Worm (Caenorhabditis elegans) whole organism, L4 larva: ENCODE measurements around the gene nhr-31.
A peak's percentile ranks its signal among the peaks of the same experiment; 100 is the strongest.

ENCODE experiments used
- F26F4.8 ChIP-seq: fragments of 200-800 bp; sonication (Bioruptor generic); conservative IDR thresholded peaks from 2 replicates; pipeline ENCODE4 v1.3.6; 2022; ENCODE audit warnings: missing genetic modification characterization, missing compliant biosample characterization
- F37D6.2 ChIP-seq: sonication (generic microtip); optimal IDR thresholded peaks from 2 replicates; lab custom pipeline; 2016; ENCODE audit warnings: mild to moderate bottlenecking, missing genetic modification characterization, missing compliant biosample characterization
- F44E2.7 ChIP-seq: fragments of 200-800 bp; sonication (Bioruptor generic); IDR thresholded peaks from 2 replicates; pipeline ENCODE4 v2.1.2; 2022; ENCODE audit warnings: missing genetic modification characterization, missing compliant biosample characterization
- Y48G9A.11 ChIP-seq: fragments of 200-800 bp; sonication (Bioruptor generic); IDR thresholded peaks from 2 replicates; pipeline ENCODE4 v1.3.6; 2022; ENCODE audit warnings: missing genetic modification reagents, missing genetic modification characterization, missing compliant biosample characterization
- Y75B8A.6 ChIP-seq: fragments of 200-800 bp; sonication (Bioruptor generic); IDR thresholded peaks from 2 replicates; pipeline ENCODE4 v1.3.6; 2022; ENCODE audit warnings: missing genetic modification reagents, missing genetic modification characterization, missing compliant biosample characterization
- ZK337.2 ChIP-seq: fragments of 200-800 bp; sonication (Bioruptor generic); IDR thresholded peaks from 2 replicates; pipeline ENCODE4 v1.3.6; 2022; ENCODE audit warnings: missing genetic modification reagents, missing genetic modification characterization, missing compliant biosample characterization
- aha-1 ChIP-seq: fragments of 150-350 bp; peaks from one replicate; lab custom pipeline; 2014; ENCODE audit warnings: missing biosample characterization, missing genetic modification characterization
- aly-2 ChIP-seq: sonication (generic microtip); optimal IDR thresholded peaks from 2 replicates; lab custom pipeline; 2018; ENCODE audit warnings: missing biosample characterization, missing genetic modification characterization
- ama-1 ChIP-seq: fragments of 150-350 bp; optimal IDR thresholded peaks from 2 replicates; lab custom pipeline; 2014; ENCODE audit warnings: inconsistent platforms, mixed read lengths
- ceh-82 ChIP-seq: sonication (generic microtip); optimal IDR thresholded peaks from 2 replicates; lab custom pipeline; 2017; ENCODE audit warnings: missing biosample characterization, missing genetic modification characterization
- cey-2 ChIP-seq: sonication (generic microtip); optimal IDR thresholded peaks from 3 replicates; lab custom pipeline; 2017; ENCODE audit warnings: missing genetic modification characterization, mild to moderate bottlenecking, missing compliant biosample characterization, antibody characterized with exemption, borderline replicate concordance; ENCODE audit not compliant: insufficient read depth
- daf-16 ChIP-seq, 3 experiments: sonication (generic microtip); optimal IDR thresholded peaks; 2 replicates each; lab custom pipeline; 2016 to 2017; ENCODE audit warnings: missing genetic modification characterization in 3 of 3, missing genetic modification reagents in 3 of 3, mild to moderate bottlenecking in 2 of 3, missing compliant biosample characterization in 2 of 3, missing biosample characterization in 1 of 3, moderate library complexity in 1 of 3
- daf-8 ChIP-seq: fragments of 200-800 bp; sonication (Bioruptor generic); IDR thresholded peaks from 2 replicates; pipeline ENCODE4 v1.3.6; 2022; ENCODE audit warnings: missing genetic modification characterization, missing compliant biosample characterization
- dmd-8 ChIP-seq: fragments of 200-800 bp; sonication (Bioruptor generic); IDR thresholded peaks from 2 replicates; pipeline ENCODE4 v1.3.6; 2022; ENCODE audit warnings: missing genetic modification characterization, missing compliant biosample characterization
- dpl-1 ChIP-seq: fragments of 150-350 bp; optimal IDR thresholded peaks from 2 replicates; lab custom pipeline; 2014; ENCODE audit warnings: missing biosample characterization, missing genetic modification reagents, missing genetic modification characterization
- dve-1 ChIP-seq: sonication (generic microtip); optimal IDR thresholded peaks from 2 replicates; lab custom pipeline; 2017; ENCODE audit warnings: antibody characterized with exemption, mild to moderate bottlenecking, missing genetic modification characterization, missing compliant biosample characterization; ENCODE audit not compliant: insufficient read depth
- fos-1 ChIP-seq: fragments of 150-350 bp; optimal IDR thresholded peaks from 2 replicates; lab custom pipeline; 2014; ENCODE audit warnings: missing biosample characterization, missing genetic modification characterization
- gei-8 ChIP-seq: fragments of 200-800 bp; sonication (Bioruptor generic); optimal IDR thresholded peaks from 2 replicates; lab custom pipeline; 2018; ENCODE audit warnings: mild to moderate bottlenecking, missing genetic modification characterization, missing compliant biosample characterization
- hlh-11 ChIP-seq: fragments of 200-800 bp; sonication (Bioruptor generic); optimal IDR thresholded peaks from 2 replicates; lab custom pipeline; 2018; ENCODE audit warnings: mild to moderate bottlenecking, missing genetic modification characterization, missing compliant biosample characterization
- lir-3 ChIP-seq: sonication (generic microtip); optimal IDR thresholded peaks from 2 replicates; lab custom pipeline; 2016; ENCODE audit warnings: mild to moderate bottlenecking, missing genetic modification characterization, missing compliant biosample characterization
- mxl-2 ChIP-seq: fragments of 200-800 bp; sonication (Bioruptor generic); conservative IDR thresholded peaks from 2 replicates; pipeline ENCODE4 v1.3.6; 2022; ENCODE audit warnings: missing genetic modification reagents, missing genetic modification characterization, missing compliant biosample characterization
- mxl-3 ChIP-seq: fragments of 200-800 bp; sonication (Bioruptor generic); optimal IDR thresholded peaks from 2 replicates; lab custom pipeline; 2018; ENCODE audit warnings: mild to moderate bottlenecking, missing genetic modification characterization, missing compliant biosample characterization
- nhr-10 ChIP-seq: fragments of 150-350 bp; optimal IDR thresholded peaks from 2 replicates; lab custom pipeline; 2014; ENCODE audit warnings: missing biosample characterization, missing genetic modification characterization
- nhr-11 ChIP-seq: fragments of 150-350 bp; optimal IDR thresholded peaks from 2 replicates; lab custom pipeline; 2014; ENCODE audit warnings: missing biosample characterization, missing genetic modification characterization
- nhr-28 ChIP-seq: fragments of 150-350 bp; optimal IDR thresholded peaks from 2 replicates; lab custom pipeline; 2014; ENCODE audit warnings: missing biosample characterization, missing genetic modification characterization
- nhr-41 ChIP-seq: fragments of 200-800 bp; sonication (Bioruptor generic); IDR thresholded peaks from 2 replicates; pipeline ENCODE4 v1.3.6; 2022; ENCODE audit warnings: missing genetic modification reagents, missing genetic modification characterization, missing compliant biosample characterization
- nhr-6 ChIP-seq: fragments of 150-350 bp; optimal IDR thresholded peaks from 2 replicates; lab custom pipeline; 2014; ENCODE audit warnings: missing biosample characterization, missing genetic modification characterization
- nhr-77 ChIP-seq: fragments of 150-350 bp; optimal IDR thresholded peaks from 2 replicates; lab custom pipeline; 2014; ENCODE audit warnings: missing biosample characterization, missing genetic modification characterization
- pqm-1 ChIP-seq: sonication (generic microtip); optimal IDR thresholded peaks from 2 replicates; lab custom pipeline; 2017; ENCODE audit warnings: missing biosample characterization, missing genetic modification characterization
- rbr-2 ChIP-seq: sonication (generic microtip); optimal IDR thresholded peaks from 2 replicates; lab custom pipeline; 2016; ENCODE audit warnings: missing genotype, missing genetic modification characterization, missing compliant biosample characterization
- set-16 ChIP-seq: fragments of 200-800 bp; sonication (Bioruptor generic); IDR thresholded peaks from 2 replicates; pipeline ENCODE4 v1.3.6; 2022; ENCODE audit warnings: missing genetic modification reagents, missing genetic modification characterization, missing compliant biosample characterization
- snpc-4 ChIP-seq: fragments of 150-350 bp; optimal IDR thresholded peaks from 2 replicates; lab custom pipeline; 2014; ENCODE audit warnings: missing biosample characterization, missing genetic modification characterization
- spr-1 ChIP-seq: sonication (generic microtip); optimal IDR thresholded peaks from 2 replicates; lab custom pipeline; 2016; ENCODE audit warnings: mild to moderate bottlenecking, missing genetic modification characterization, missing compliant biosample characterization
- spr-3 ChIP-seq: fragments of 200-800 bp; sonication (Bioruptor generic); optimal IDR thresholded peaks from 2 replicates; lab custom pipeline; 2018; ENCODE audit warnings: mild to moderate bottlenecking, missing genetic modification characterization, missing compliant biosample characterization
- tra-1 ChIP-seq: fragments of 200-800 bp; sonication (Bioruptor generic); IDR thresholded peaks from 2 replicates; pipeline ENCODE4 v1.3.6; 2022; ENCODE audit warnings: missing genetic modification reagents, missing genetic modification characterization, missing compliant biosample characterization
- unc-39 ChIP-seq: sonication (generic microtip); optimal IDR thresholded peaks from 2 replicates; lab custom pipeline; 2017; ENCODE audit warnings: missing biosample characterization, missing genetic modification characterization
- unc-62 ChIP-seq, 3 experiments: fragments of 150-350 bp in 1 of 3; sonication (generic microtip); optimal IDR thresholded peaks in 2 of 3; peaks in 1 of 3; 1 replicate in 1 of 3; 2 replicates in 2 of 3; lab custom pipeline; 2014 to 2017; ENCODE audit warnings: missing biosample characterization in 3 of 3, missing genetic modification characterization in 3 of 3, missing genetic modification reagents in 3 of 3, missing genotype in 1 of 3
- ztf-7 ChIP-seq: fragments of 150-350 bp; optimal IDR thresholded peaks from 2 replicates; lab custom pipeline; 2014; ENCODE audit warnings: missing biosample characterization, missing genetic modification characterization

nhr-31 gene

ce11 chrIV:8008137-8008536 lies 21.2 kb downstream of the nhr-31 start:
- TF ChIP-seq rbr-2 (tag; lab: Kevin White, UChicago) (no peak), mxl-3 (GFP tag; lab: Kevin White, UChicago) (peak; percentile 10), nhr-11 (tag; lab: Kevin White, UChicago) (no peak), nhr-77 (tag; lab: Kevin White, UChicago) (no peak), unc-62 (GFP tag; optimal IDR thresholded peaks at IDR 0.05 in 1 of 2; lab: Kevin White, UChicago) (peak in 1 of 2 experiments; percentile 93), unc-62 (tag; optimal IDR thresholded peaks at IDR 0.05; lab: Kevin White, UChicago) (no peak), aly-2 (tag; lab: Kevin White, UChicago) (no peak)

ce11 chrIV:8007549-8007948 lies 21.8 kb downstream of the nhr-31 start:
- no peak for TF ChIP-seq F26F4.8 (GFP tag; lab: Robert Waterston, UW)
- peak; percentile 92 for TF ChIP-seq aha-1 (tag; lab: Kevin White, UChicago)
- no peak for TF ChIP-seq fos-1 (tag; lab: Kevin White, UChicago)
- TF ChIP-seq Y75B8A.6 = no peak
- no peak for TF ChIP-seq F37D6.2 (tag; lab: Kevin White, UChicago)

- TF ChIP-seq dmd-8 (GFP tag; lab: Robert Waterston, UW) (no peak), ceh-82 (tag; lab: Kevin White, UChicago) (no peak), spr-3 (no peak), F44E2.7 (GFP tag; lab: Robert Waterston, UW) (no peak), cey-2 (no peak), gei-8 (GFP tag; lab: Kevin White, UChicago) (no peak), aha-1 (tag; lab: Kevin White, UChicago) (no peak), dpl-1 (no peak), ama-1 (lab: Kevin White, UChicago) (no peak), pqm-1 (tag; lab: Kevin White, UChicago) (no peak), snpc-4 (tag; lab: Kevin White, UChicago) (no peak), tra-1 (GFP tag; lab: Robert Waterston, UW) (no peak), daf-8 (no peak), ZK337.2 (no peak), fos-1 (tag; lab: Kevin White, UChicago) (no peak), spr-1 (tag; lab: Kevin White, UChicago) (no peak), nhr-10 (no peak), Y48G9A.11 (GFP tag; lab: Robert Waterston, UW) (no peak)
Observed at ce11 chrIV:8006161-8006560, 23.2 kb downstream of the nhr-31 start.

ce11 chrIV:8005376-8005775 lies 23.9 kb downstream of the nhr-31 start:
- peak; percentile 24 for TF ChIP-seq nhr-28 (tag; lab: Kevin White, UChicago)
- TF ChIP-seq Y75B8A.6 = no peak
- no peak for TF ChIP-seq unc-39 (tag; lab: Kevin White, UChicago)
- peak; percentile 39 for TF ChIP-seq dve-1 (tag; lab: Kevin White, UChicago)
- no peak for TF ChIP-seq lir-3 (tag; lab: Kevin White, UChicago)
- TF ChIP-seq set-16 (GFP tag; lab: Robert Waterston, UW) = no peak
- TF ChIP-seq ztf-7 = no peak
- TF ChIP-seq daf-16 (GFP tag; optimal IDR thresholded peaks at IDR 0.05; lab: Kevin White, UChicago) = no peak
- TF ChIP-seq daf-16 (tag; optimal IDR thresholded peaks at IDR 0.05; lab: Kevin White, UChicago) = peak; percentile 64
- peak; percentile 29 for TF ChIP-seq hlh-11 (tag; lab: Kevin White, UChicago)
- TF ChIP-seq nhr-41 (GFP tag; lab: Robert Waterston, UW) = no peak
- TF ChIP-seq mxl-2 (GFP tag; lab: Robert Waterston, UW) = no peak
- TF ChIP-seq pqm-1 (tag; lab: Kevin White, UChicago) = peak; percentile 64
- TF ChIP-seq nhr-6 = no peak
